Fruit fly (Drosophila melanogaster) whole organism, embryonic: ENCODE results near the gene vib.

Source experiments
- Aef1 ChIP-seq: fragments of 200-800 bp; sonication (Bioruptor generic); IDR thresholded peaks from 3 replicates; pipeline ENCODE4 v1.3.6; 2022; ENCODE audit warnings: missing biosample characterization, missing genetic modification characterization
- BEAF-32 ChIP-seq: fragments of 200-800 bp; sonication (Bioruptor generic); optimal IDR thresholded peaks from 3 replicates; lab custom pipeline; 2017; ENCODE audit warnings: missing biosample characterization, missing genetic modification characterization, mild to moderate bottlenecking, moderate library complexity, missing genetic modification reagents
- Blimp-1 ChIP-seq: fragments of 200-800 bp; sonication (Bioruptor generic); optimal IDR thresholded peaks from 3 replicates; lab custom pipeline; 2018; ENCODE audit warnings: missing biosample characterization, missing genetic modification characterization, mild to moderate bottlenecking, moderate library complexity, missing genetic modification reagents
- Bteb2 ChIP-seq: fragments of 200-800 bp; sonication (Bioruptor generic); optimal IDR thresholded peaks from 2 replicates; lab custom pipeline; 2016; ENCODE audit warnings: missing biosample characterization, missing genetic modification characterization
- CG1024 ChIP-seq: fragments of 200-800 bp; sonication (Bioruptor generic); IDR thresholded peaks from 2 replicates; pipeline ENCODE4 v1.3.6; 2022; ENCODE audit warnings: missing biosample characterization, missing genetic modification characterization
- CG12104 ChIP-seq: fragments of 200-800 bp; sonication (Bioruptor generic); optimal IDR thresholded peaks from 3 replicates; lab custom pipeline; 2016; ENCODE audit warnings: missing biosample characterization, missing genetic modification characterization
- CG13424 ChIP-seq: fragments of 200-800 bp; sonication (Bioruptor generic); optimal IDR thresholded peaks from 2 replicates; lab custom pipeline; 2019; ENCODE audit warnings: missing biosample characterization, mild to moderate bottlenecking, missing genetic modification characterization, moderate library complexity
- CG14965 ChIP-seq: fragments of 200-800 bp; sonication (Bioruptor generic); optimal IDR thresholded peaks from 2 replicates; lab custom pipeline; 2016; ENCODE audit warnings: missing biosample characterization, missing genetic modification characterization, borderline replicate concordance
- CG17802 ChIP-seq: fragments of 200-800 bp; sonication (Bioruptor generic); optimal IDR thresholded peaks from 2 replicates; lab custom pipeline; 2018; ENCODE audit warnings: missing biosample characterization, mild to moderate bottlenecking, missing genetic modification characterization, moderate library complexity
- CG18599 ChIP-seq: fragments of 200-800 bp; sonication (Bioruptor generic); optimal IDR thresholded peaks from 3 replicates; lab custom pipeline; 2017; ENCODE audit warnings: missing biosample characterization, missing genetic modification characterization, mild to moderate bottlenecking, moderate library complexity, missing genetic modification reagents
- CG4617 ChIP-seq: fragments of 200-800 bp; sonication (Bioruptor generic); optimal IDR thresholded peaks from 3 replicates; lab custom pipeline; 2016; ENCODE audit warnings: missing biosample characterization, missing genetic modification characterization, borderline replicate concordance
- CG4707 ChIP-seq: fragments of 200-800 bp; sonication (Bioruptor generic); optimal IDR thresholded peaks from 2 replicates; lab custom pipeline; 2018; ENCODE audit warnings: missing biosample characterization, mild to moderate bottlenecking, missing genetic modification characterization, moderate library complexity
- CG6765 ChIP-seq: fragments of 200-800 bp; sonication (Bioruptor generic); optimal IDR thresholded peaks from 3 replicates; lab custom pipeline; 2017; ENCODE audit warnings: missing biosample characterization, mild to moderate bottlenecking, missing genetic modification characterization
- CG7556 ChIP-seq: fragments of 200-800 bp; sonication (Bioruptor generic); optimal IDR thresholded peaks from 2 replicates; lab custom pipeline; 2017; ENCODE audit warnings: missing biosample characterization, mild to moderate bottlenecking, missing genetic modification characterization
- CG7839 ChIP-seq: fragments of 200-800 bp; sonication (Bioruptor generic); optimal IDR thresholded peaks from 3 replicates; lab custom pipeline; 2018; ENCODE audit warnings: missing biosample characterization, mild to moderate bottlenecking, missing genetic modification characterization, moderate library complexity
- CG8359 ChIP-seq: fragments of 200-800 bp; sonication (Bioruptor generic); optimal IDR thresholded peaks from 2 replicates; lab custom pipeline; 2017; ENCODE audit warnings: missing biosample characterization, mild to moderate bottlenecking, missing genetic modification characterization, borderline replicate concordance
- CrebB ChIP-seq: fragments of 200-800 bp; sonication (Bioruptor generic); optimal IDR thresholded peaks from 3 replicates; lab custom pipeline; 2018; ENCODE audit warnings: missing biosample characterization, mild to moderate bottlenecking, missing genetic modification characterization
- D19A ChIP-seq: fragments of 200-800 bp; optimal IDR thresholded peaks from 3 replicates; lab custom pipeline; 2019; ENCODE audit warnings: missing biosample characterization, mild to moderate bottlenecking, missing genetic modification characterization, moderate library complexity
- Dfd ChIP-seq, 2 experiments: fragments of >200 bp; optimal IDR thresholded peaks; 2 replicates each; lab custom pipeline; 2017; ENCODE audit warnings: missing biosample characterization in 2 of 2, missing genetic modification characterization in 2 of 2
- Dp ChIP-seq: fragments of 200-800 bp; sonication (Bioruptor generic); optimal IDR thresholded peaks from 2 replicates; lab custom pipeline; 2018; ENCODE audit warnings: missing biosample characterization, mild to moderate bottlenecking, missing genetic modification characterization, moderate library complexity
- Dref ChIP-seq: fragments of 200-800 bp; sonication (Bioruptor generic); IDR thresholded peaks from 2 replicates; pipeline ENCODE4 v1.3.6; 2022; ENCODE audit warnings: missing biosample characterization, missing genetic modification characterization
- HHEX ChIP-seq: fragments of 200-800 bp; sonication (Bioruptor generic); optimal IDR thresholded peaks from 3 replicates; lab custom pipeline; 2017; ENCODE audit warnings: missing biosample characterization, mild to moderate bottlenecking, missing genetic modification characterization, missing genetic modification reagents
- HLH54F ChIP-seq: fragments of 200-800 bp; sonication (Bioruptor generic); optimal IDR thresholded peaks from 3 replicates; lab custom pipeline; 2016; ENCODE audit warnings: missing biosample characterization, missing genetic modification characterization
- HLHmδ ChIP-seq: fragments of 200-800 bp; sonication (Bioruptor generic); optimal IDR thresholded peaks from 2 replicates; lab custom pipeline; 2018; ENCODE audit warnings: missing biosample characterization, mild to moderate bottlenecking, missing genetic modification characterization, moderate library complexity
- Lpt ChIP-seq: fragments of >200 bp; optimal IDR thresholded peaks from 2 replicates; lab custom pipeline; 2018; ENCODE audit warnings: missing biosample characterization, missing genetic modification characterization
- Neu2 ChIP-seq: fragments of 200-800 bp; sonication (Bioruptor generic); optimal IDR thresholded peaks from 3 replicates; lab custom pipeline; 2016; ENCODE audit warnings: missing biosample characterization, missing genetic modification characterization, borderline replicate concordance
- NfI ChIP-seq: fragments of 200-800 bp; sonication (Bioruptor generic); optimal IDR thresholded peaks from 3 replicates; lab custom pipeline; 2018; ENCODE audit warnings: missing biosample characterization, mild to moderate bottlenecking, missing genetic modification characterization, moderate library complexity
- Oaz ChIP-seq: fragments of 200-800 bp; sonication (Bioruptor generic); IDR thresholded peaks from 2 replicates; pipeline ENCODE4 v1.3.6; 2022; ENCODE audit warnings: missing biosample characterization, missing genetic modification characterization
- Opbp ChIP-seq: fragments of 200-800 bp; sonication (Bioruptor generic); IDR thresholded peaks from 3 replicates; pipeline ENCODE4 v1.3.6; 2022; ENCODE audit warnings: missing biosample characterization, missing genetic modification characterization; ENCODE audit not compliant: partially characterized antibody
- Scr ChIP-seq: fragments of 200-800 bp; sonication (Bioruptor generic); IDR thresholded peaks from 2 replicates; pipeline ENCODE4 v1.3.6; 2022; ENCODE audit warnings: missing biosample characterization, missing genetic modification characterization; ENCODE audit not compliant: partially characterized antibody
- Usf ChIP-seq: fragments of 200-800 bp; sonication (Bioruptor generic); optimal IDR thresholded peaks from 2 replicates; lab custom pipeline; 2017; ENCODE audit warnings: missing genotype, missing biosample characterization, missing genetic modification characterization
- al ChIP-seq: fragments of 200-800 bp; sonication (Bioruptor generic); IDR thresholded peaks from 2 replicates; pipeline ENCODE4 v1.3.6; 2022; ENCODE audit warnings: missing biosample characterization, missing genetic modification characterization
- amos ChIP-seq: fragments of 200-800 bp; sonication (Bioruptor generic); IDR thresholded peaks from 2 replicates; pipeline ENCODE4 v1.3.6; 2022; ENCODE audit warnings: missing biosample characterization, missing genetic modification characterization; ENCODE audit not compliant: partially characterized antibody
- dpn ChIP-seq, 2 experiments: fragments of 200-800 bp; sonication (Bioruptor generic); optimal IDR thresholded peaks; 3 replicates each; lab custom pipeline; 2016; ENCODE audit warnings: missing biosample characterization in 2 of 2, missing genetic modification characterization in 2 of 2
- ewg ChIP-seq: fragments of 200-800 bp; sonication (Bioruptor generic); optimal IDR thresholded peaks from 3 replicates; lab custom pipeline; 2017; ENCODE audit warnings: mild to moderate bottlenecking, missing biosample characterization, missing genetic modification reagents, missing genetic modification characterization
- ham ChIP-seq: fragments of 200-800 bp; sonication (Bioruptor generic); IDR thresholded peaks from 2 replicates; pipeline ENCODE4 v1.3.6; 2022; ENCODE audit warnings: missing biosample characterization, missing genetic modification characterization
- hkb ChIP-seq, 2 experiments: fragments of 200-800 bp in 1 of 2; fragments of >200 bp in 1 of 2; sonication (Bioruptor generic) in 1 of 2; IDR thresholded peaks in 1 of 2; optimal IDR thresholded peaks in 1 of 2; 2 replicates each; pipeline versions ENCODE4 v1.3.6 to Lab custom; 2017 to 2022; ENCODE audit warnings: missing biosample characterization in 1 of 2, missing genetic modification characterization in 1 of 2
- insv ChIP-seq, 2 experiments: fragments of 200-800 bp; sonication (Bioruptor generic); optimal IDR thresholded peaks; 3 replicates each; lab custom pipeline; 2016 to 2018; ENCODE audit warnings: missing biosample characterization in 2 of 2, missing genetic modification characterization in 2 of 2
- jumu ChIP-seq: fragments of 200-800 bp; sonication (Bioruptor generic); optimal IDR thresholded peaks from 3 replicates; lab custom pipeline; 2016; ENCODE audit warnings: missing biosample characterization, missing genetic modification characterization
- luna ChIP-seq: fragments of 200-800 bp; sonication (Bioruptor generic); optimal IDR thresholded peaks from 2 replicates; lab custom pipeline; 2016; ENCODE audit warnings: missing biosample characterization, missing genetic modification characterization
- oc ChIP-seq: fragments of 200-800 bp; sonication (Bioruptor generic); optimal IDR thresholded peaks from 2 replicates; lab custom pipeline; 2018; ENCODE audit warnings: missing biosample characterization, mild to moderate bottlenecking, missing genetic modification characterization, moderate library complexity
- pb ChIP-seq: fragments of 200-800 bp; sonication (Bioruptor generic); optimal IDR thresholded peaks from 3 replicates; lab custom pipeline; 2016; ENCODE audit warnings: missing biosample characterization, missing genetic modification characterization
- peb ChIP-seq: fragments of 200-800 bp; sonication (Bioruptor generic); IDR thresholded peaks from 2 replicates; pipeline ENCODE4 v1.3.6; 2022; ENCODE audit warnings: missing biosample characterization, missing genetic modification characterization
- rib ChIP-seq: fragments of 200-800 bp; sonication (Bioruptor generic); IDR thresholded peaks from 2 replicates; pipeline ENCODE4 v1.3.6; 2022; ENCODE audit warnings: missing biosample characterization, missing genetic modification characterization
- run ChIP-seq: fragments of 200-800 bp; sonication (Bioruptor generic); optimal IDR thresholded peaks from 3 replicates; lab custom pipeline; 2018; ENCODE audit warnings: missing biosample characterization, mild to moderate bottlenecking, missing genetic modification characterization
- schlank ChIP-seq: fragments of 200-800 bp; sonication (Bioruptor generic); optimal IDR thresholded peaks from 2 replicates; lab custom pipeline; 2018; ENCODE audit warnings: missing biosample characterization, mild to moderate bottlenecking, missing genetic modification characterization
- sisA ChIP-seq: fragments of 200-800 bp; sonication (Bioruptor generic); IDR thresholded peaks from 2 replicates; pipeline ENCODE4 v1.3.6; 2022; ENCODE audit warnings: missing biosample characterization, missing genetic modification characterization
- slp2 ChIP-seq: fragments of 200-800 bp; sonication (Bioruptor generic); optimal IDR thresholded peaks from 2 replicates; lab custom pipeline; 2016; ENCODE audit warnings: missing biosample characterization, missing genetic modification characterization
- tap ChIP-seq: fragments of 200-800 bp; optimal IDR thresholded peaks from 3 replicates; lab custom pipeline; 2019; ENCODE audit warnings: missing biosample characterization, mild to moderate bottlenecking, missing genetic modification characterization, moderate library complexity
- zen ChIP-seq: fragments of 200-800 bp; sonication (Bioruptor generic); optimal IDR thresholded peaks from 3 replicates; lab custom pipeline; 2018; ENCODE audit warnings: missing biosample characterization, mild to moderate bottlenecking, missing genetic modification characterization, moderate library complexity

The vib gene

DNA sequence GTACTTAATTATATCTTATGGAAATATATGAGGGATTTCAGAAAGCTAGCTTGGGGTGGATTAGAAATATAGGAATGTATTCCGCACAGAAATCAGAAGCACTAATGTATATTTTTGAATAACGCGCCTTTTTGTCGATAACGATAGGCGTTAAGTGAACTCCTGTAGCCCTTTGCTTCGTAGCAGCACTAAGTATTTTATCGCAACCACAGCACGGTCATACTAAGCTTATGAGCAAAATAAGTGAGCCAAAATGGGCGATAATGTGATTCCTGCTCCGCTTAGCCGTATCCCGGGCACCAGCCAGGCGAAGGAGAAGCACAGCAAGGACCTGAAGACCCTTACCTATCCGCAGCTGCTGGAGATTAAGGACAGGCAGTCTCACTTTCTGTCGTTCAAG lies 2.8 kb upstream of the vib start, which contains the start of the genes CG5250 and Polr2M (continued):
- TF ChIP-seq ewg (GFP tag; lab: Kevin White, UChicago) (no peak), peb (no peak), Oaz (no peak), slp2 (GFP tag; lab: Kevin White, UChicago) (no peak), hkb (optimal IDR thresholded peaks at IDR 0.05; lab: Kevin White, UChicago) (no peak), hkb (GFP tag; IDR thresholded peaks at IDR 0.05; lab: Robert Waterston, UW) (no peak), insv (GFP tag; optimal IDR thresholded peaks at IDR 0.05; lab: Kevin White, UChicago) (no peak), Dfd (GFP tag; optimal IDR thresholded peaks at IDR 0.05; lab: Kevin White, UChicago) (no peak), HLHmδ (GFP tag; lab: Kevin White, UChicago) (no peak), Dp (peak; percentile 92), NfI (GFP tag; lab: Kevin White, UChicago) (no peak), pb (GFP tag; lab: Kevin White, UChicago) (no peak), HHEX (GFP tag; lab: Kevin White, UChicago) (no peak), CG18599 (GFP tag; lab: Kevin White, UChicago) (no peak), Dref (GFP tag; lab: Robert Waterston, UW) (peak; percentile 82), D19A (tag; lab: Kevin White, UChicago) (no peak), dpn (GFP tag; optimal IDR thresholded peaks at IDR 0.05; lab: Kevin White, UChicago) (no peak), Neu2 (no peak), luna (GFP tag; lab: Kevin White, UChicago) (no peak), CG7556 (GFP tag; lab: Kevin White, UChicago) (no peak), CG14965 (GFP tag; lab: Kevin White, UChicago) (no peak), al (no peak), oc (no peak), Aef1 (GFP tag; lab: Robert Waterston, UW) (no peak), CG17802 (tag; lab: Kevin White, UChicago) (no peak), schlank (no peak), CG4617 (GFP tag; lab: Kevin White, UChicago) (peak; percentile 60), jumu (GFP tag; lab: Kevin White, UChicago) (no peak), ham (GFP tag; lab: Robert Waterston, UW) (no peak), CG1024 (GFP tag; lab: Robert Waterston, UW) (no peak), Usf (GFP tag; lab: Kevin White, UChicago) (no peak), CG13424 (no peak), HLH54F (GFP tag; lab: Kevin White, UChicago) (no peak), BEAF-32 (GFP tag; lab: Kevin White, UChicago) (peak; percentile 40), CrebB (tag; lab: Kevin White, UChicago) (no peak), Blimp-1 (GFP tag; lab: Kevin White, UChicago) (no peak), CG4707 (GFP tag; lab: Kevin White, UChicago) (no peak), Bteb2 (GFP tag; lab: Kevin White, UChicago) (no peak), CG12104 (GFP tag; lab: Kevin White, UChicago) (no peak), CG7839 (tag; lab: Kevin White, UChicago) (no peak), run (tag; lab: Kevin White, UChicago) (no peak), CG8359 (GFP tag; lab: Kevin White, UChicago) (no peak), amos (GFP tag; lab: Robert Waterston, UW) (peak; percentile 13; the same call in 1 of the 2 replicates), rib (GFP tag; lab: Robert Waterston, UW) (no peak), tap (no peak), Scr (GFP tag; lab: Robert Waterston, UW) (peak; percentile 17; the same call in 1 of the 2 replicates), CG6765 (GFP tag; lab: Kevin White, UChicago) (no peak), Lpt (GFP tag; lab: Kevin White, UChicago) (no peak), zen (peak; percentile 6), sisA (GFP tag; lab: Robert Waterston, UW) (no peak), Opbp (peak; percentile 47; the same call in 1 of the 3 replicates)
